Worm (Caenorhabditis elegans) whole organism, L3 larva: ENCODE measurements around the gene Y55B1BL.1.

ENCODE experiments used
- ama-1 ChIP-seq: fragments of 150-350 bp; optimal IDR thresholded peaks from 2 replicates; lab custom pipeline; 2018
- ceh-28 ChIP-seq: fragments of 150-350 bp; optimal IDR thresholded peaks from 2 replicates; lab custom pipeline; 2014; ENCODE audit warnings: missing biosample characterization, missing genetic modification reagents, missing genetic modification characterization
- ceh-82 ChIP-seq: fragments of 150-350 bp; optimal IDR thresholded peaks from 2 replicates; lab custom pipeline; 2014; ENCODE audit warnings: missing biosample characterization, missing genetic modification characterization
- elt-1 ChIP-seq: fragments of 150-350 bp; optimal IDR thresholded peaks from 2 replicates; lab custom pipeline; 2014; ENCODE audit warnings: missing biosample characterization, missing genetic modification characterization
- fkh-10 ChIP-seq: sonication (generic microtip); optimal IDR thresholded peaks from 2 replicates; lab custom pipeline; 2017; ENCODE audit warnings: missing biosample characterization, missing genetic modification reagents, missing genetic modification characterization
- mml-1 ChIP-seq: fragments of 150-350 bp; sonication (generic microtip); optimal IDR thresholded peaks from 3 replicates; lab custom pipeline; 2014; ENCODE audit warnings: missing biosample characterization, missing genetic modification characterization
- nhr-76 ChIP-seq: fragments of 150-350 bp; sonication (generic microtip); optimal IDR thresholded peaks from 5 replicates; lab custom pipeline; 2014; ENCODE audit warnings: missing biosample characterization, missing genetic modification characterization
- pha-4 ChIP-seq: fragments of 150-350 bp; optimal IDR thresholded peaks from 2 replicates; lab custom pipeline; 2014; ENCODE audit warnings: missing biosample characterization, missing genetic modification reagents, missing genetic modification characterization
- skn-1 ChIP-seq: fragments of 150-350 bp; optimal IDR thresholded peaks from 2 replicates; lab custom pipeline; 2014; ENCODE audit warnings: missing biosample characterization, missing genetic modification characterization

DNA sequence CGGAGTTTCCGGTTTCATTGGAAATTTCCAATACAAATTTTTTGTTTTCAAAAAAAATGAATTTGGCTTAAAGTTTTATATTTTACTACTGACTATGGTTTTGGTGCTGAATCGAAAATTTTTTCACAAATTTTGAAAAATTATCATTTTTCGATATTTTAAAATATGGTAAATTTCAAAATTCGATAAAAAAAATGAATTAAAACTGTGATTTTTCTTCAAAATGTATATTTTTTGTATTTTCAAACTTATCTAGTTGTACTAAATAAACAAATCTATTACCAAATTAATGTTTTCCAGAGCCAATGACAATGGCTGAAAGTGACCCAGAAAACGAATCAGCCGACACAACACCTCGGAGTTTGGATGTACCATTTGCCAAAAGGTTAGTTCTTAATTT lies 36.5 kb upstream of the Y55B1BL.1 start, which contains the start of gene pll-1:
- TF ChIP-seq fkh-10 = no peak
- no peak for TF ChIP-seq pha-4
- no peak for TF ChIP-seq skn-1 (tag; lab: Kevin White, UChicago)
- no peak for TF ChIP-seq nhr-76 (tag; lab: Kevin White, UChicago)
- TF ChIP-seq ama-1 (lab: Kevin White, UChicago) = no peak
- TF ChIP-seq ceh-82 (tag; lab: Kevin White, UChicago) = no peak
- TF ChIP-seq ceh-28 (tag; lab: Kevin White, UChicago) = no peak
- TF ChIP-seq mml-1 = no peak
- TF ChIP-seq elt-1 = no peak
